Fruit fly (Drosophila melanogaster) whole organism, larva: Measurements from ENCODE around the gene Zpr1.
A peak's percentile ranks its signal among the peaks of the same experiment; 100 is the strongest.

Experiments
- noc ChIP-seq: fragments of 200-800 bp; sonication (Bioruptor generic); optimal IDR thresholded peaks from 3 replicates; lab custom pipeline; 2019; ENCODE audit warnings: missing biosample characterization, mild to moderate bottlenecking, missing genetic modification characterization, moderate library complexity

The Zpr1 gene

DNA sequence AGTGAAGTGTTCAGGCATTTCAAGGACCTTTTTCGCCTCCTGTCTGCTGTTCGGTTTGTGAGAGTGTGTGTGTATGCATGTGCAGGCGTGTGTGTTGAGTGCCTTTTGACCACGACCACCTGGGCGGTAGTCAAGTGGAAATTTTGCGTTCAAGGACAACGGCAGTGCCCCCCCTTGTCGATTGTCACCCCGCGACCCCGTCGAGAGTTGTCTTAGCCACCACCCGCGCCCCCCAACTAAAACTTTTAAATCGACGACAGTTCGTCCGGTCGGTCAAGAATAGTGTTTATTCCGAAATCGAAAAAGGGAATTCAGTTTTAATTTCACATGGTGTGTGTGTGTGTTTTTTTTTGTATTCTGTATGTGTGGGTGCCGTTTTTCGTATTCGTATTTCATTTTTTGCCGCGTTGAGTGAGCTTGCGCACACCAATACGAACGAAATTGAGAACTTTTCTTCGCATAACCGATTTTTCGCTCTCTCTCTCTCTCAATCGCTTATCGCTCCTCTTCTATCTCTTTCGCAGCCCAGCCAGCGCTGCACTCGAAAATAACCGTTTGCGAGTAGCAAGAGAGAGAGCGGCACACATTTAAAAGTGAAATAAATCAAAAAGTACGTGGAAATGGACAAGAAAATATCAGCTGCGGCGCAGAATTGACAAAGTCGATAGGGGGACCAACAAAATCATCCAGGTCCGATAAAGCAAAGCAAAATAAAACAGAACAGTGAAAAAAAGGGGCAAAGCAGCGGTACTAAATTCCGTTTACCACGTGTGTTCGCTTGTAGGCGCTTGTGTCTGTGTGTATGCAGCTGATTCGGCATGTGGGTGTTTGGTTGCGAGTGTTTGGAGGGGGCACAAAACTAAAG is 2.0 kb upstream of the Zpr1 start:
- TF ChIP-seq noc (tag; lab: Kevin White, UChicago) = no peak

DNA sequence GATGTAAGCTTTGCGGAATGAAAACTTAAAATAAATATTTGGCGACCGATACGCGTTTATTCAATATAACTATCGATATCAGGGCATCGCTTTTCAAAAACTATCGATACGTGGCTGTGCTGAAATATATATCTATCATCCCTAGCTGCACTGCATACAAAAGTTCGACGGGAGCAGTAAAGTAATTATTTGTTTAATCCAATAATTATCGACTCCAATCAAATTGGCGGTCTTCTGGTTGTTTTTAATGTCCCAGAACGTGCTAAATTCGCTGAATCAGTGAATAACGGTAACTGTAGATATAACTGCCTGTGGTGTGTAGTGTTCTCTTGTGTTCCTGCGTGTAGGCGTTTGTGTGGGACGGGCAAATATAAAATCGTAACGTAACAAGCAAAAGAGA is 1.2 kb upstream of the Zpr1 start, which contains the start of gene mei-P26:
TSS of gene mei-P26 (plus strand) at position 146 of the 400 bp plus-strand sequence.
- TF ChIP-seq noc (tag; lab: Kevin White, UChicago) = no peak

DNA sequence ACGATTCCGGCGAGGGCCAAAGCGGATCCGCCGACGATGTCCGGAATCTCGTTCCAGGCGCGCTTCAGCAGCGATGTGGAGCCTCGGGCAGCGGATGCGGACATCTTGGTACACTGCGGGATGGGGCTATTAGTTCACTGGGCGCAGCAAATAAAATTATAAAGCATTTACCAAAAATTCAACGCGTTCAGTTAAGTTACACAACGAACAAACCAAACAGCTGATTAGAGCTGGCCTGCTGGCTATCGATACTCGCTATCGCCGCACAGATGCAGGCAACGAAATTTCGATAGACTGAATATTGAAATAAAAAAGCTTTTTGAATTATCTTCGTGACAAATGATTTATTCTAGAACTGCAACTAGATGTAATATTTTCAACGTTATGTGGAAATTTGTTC is 2.2 kb downstream of the Zpr1 start, which contains the start of gene NdufA3:
TSS of gene NdufA3 (minus strand) at position 317 of the 400 bp plus-strand sequence.
- TF ChIP-seq noc (tag; lab: Kevin White, UChicago) = no peak

DNA sequence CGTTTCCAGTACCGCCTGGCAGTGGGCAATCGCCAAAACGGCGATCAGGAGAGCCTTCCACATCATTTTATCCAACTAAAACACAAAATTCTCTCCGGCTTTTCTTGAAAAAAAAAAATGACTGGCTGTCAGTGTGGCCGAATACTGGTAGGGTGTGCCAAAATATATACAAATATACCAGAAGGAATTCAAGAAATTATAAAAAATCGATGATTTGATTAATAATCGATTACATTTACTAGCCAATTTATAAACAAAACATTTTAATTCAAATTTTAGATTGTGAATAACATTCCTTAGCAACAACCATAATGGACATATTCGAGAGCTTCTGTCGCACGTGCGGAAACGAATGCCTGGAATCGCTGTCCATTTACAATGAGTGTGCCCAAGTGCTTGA is 3.5 kb downstream of the Zpr1 start, which contains the start of the genes Ost48 and Dlip1:
TSS of gene Ost48 (minus strand) at position 150 of the 400 bp plus-strand sequence.
TSS of gene Dlip1 (plus strand) at position 257 of the 400 bp plus-strand sequence.
- no peak for TF ChIP-seq noc (tag; lab: Kevin White, UChicago)

DNA sequence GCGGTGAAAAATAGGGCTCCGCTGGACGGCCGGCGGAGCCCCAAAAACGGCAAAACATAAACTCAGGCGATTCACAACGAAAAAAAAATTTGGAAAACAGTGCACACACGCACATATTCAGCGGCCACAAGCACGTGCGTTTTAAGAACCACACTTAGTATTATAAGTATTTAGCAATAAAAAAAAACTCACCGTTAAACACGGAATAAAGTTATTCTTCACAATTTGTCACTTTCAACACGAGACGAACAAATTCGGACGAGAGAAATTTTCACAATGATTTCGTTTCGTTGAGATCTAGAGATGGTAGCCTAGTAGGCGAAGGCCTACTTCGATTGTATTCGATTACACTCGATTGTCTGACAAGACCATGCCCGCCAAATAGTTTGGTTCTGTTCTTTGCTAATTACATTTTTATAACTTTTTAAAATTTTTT is 5.5 kb downstream of the Zpr1 start, which contains the start of gene His3.3B:
TSS of gene His3.3B (minus strand) at position 282 of the 436 bp plus-strand sequence.
- TF ChIP-seq noc (tag; lab: Kevin White, UChicago) = peak; percentile 71

DNA sequence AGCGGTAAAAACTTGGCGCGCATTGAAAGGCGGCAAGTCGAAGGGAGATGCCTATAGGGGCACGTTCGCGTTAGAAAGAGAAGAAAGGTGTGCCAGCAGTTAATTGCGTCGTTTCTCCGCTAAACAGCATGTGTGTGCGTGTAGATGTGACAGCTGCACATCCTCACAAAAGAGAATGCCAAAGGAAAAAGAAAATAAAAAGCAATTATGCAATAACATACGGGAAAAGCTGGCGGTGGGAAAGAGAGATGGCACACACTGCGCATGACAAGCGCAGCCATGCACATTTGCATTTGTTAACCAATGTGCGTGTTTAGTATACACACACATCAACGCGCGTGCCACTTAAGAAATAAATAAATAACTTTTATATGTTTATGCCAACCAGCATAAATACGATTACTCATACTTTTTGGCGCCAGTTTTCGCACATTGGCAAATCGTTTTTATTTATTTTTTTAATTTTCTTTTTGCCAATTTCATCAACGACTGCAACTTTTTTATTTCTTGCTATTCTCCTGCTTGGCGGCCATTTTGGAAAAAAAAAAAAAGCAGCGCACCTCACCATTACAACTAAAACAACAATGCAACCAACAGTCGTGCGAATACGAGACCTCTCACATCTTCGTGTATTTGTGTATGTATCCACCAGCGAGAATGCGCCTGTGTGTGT is 6.0 kb downstream of the Zpr1 start:
- no peak for TF ChIP-seq noc (tag; lab: Kevin White, UChicago)

DNA sequence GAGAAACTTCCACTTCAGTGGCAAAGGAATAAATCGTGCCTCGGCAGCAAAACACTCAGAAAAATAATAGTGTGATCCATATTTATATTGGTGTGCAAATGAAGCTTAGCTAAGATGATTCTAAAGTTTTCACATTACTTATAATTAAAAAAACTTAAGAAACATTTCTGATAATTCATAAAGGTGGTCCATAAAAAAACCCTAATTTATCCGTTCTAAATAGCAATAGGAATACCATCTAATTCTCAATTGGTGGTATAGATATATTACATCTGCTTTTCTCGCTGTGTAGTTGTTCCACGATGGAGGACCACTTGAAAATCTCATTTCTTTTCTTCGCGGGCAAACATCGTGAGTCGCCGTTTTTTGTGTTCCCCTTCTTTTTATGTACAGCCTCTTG is 6.8 kb downstream of the Zpr1 start:
- TF ChIP-seq noc (tag; lab: Kevin White, UChicago) = peak; percentile 26

DNA sequence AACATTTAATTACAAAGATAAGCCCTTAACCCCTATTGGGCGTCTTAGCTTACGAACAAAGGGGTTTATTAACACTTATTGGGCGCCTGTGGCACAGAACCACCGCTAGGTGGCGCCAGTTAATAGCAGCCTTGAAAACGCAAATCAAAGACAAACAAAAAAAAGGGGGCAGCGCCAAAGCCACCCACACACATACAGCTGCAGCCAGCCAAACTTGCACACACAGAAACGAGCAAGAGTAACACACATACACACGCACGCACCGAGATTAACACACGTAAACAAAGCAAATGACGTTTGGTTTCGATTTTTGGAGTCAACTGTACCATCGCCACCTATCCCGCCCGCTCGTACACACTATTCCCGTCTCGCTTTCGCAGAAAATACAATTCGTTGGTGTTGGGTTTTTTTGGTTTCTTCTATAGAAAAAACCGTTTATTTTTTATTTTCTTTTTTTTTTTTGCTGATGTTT is 9.7 kb downstream of the Zpr1 start:
- peak; percentile 51 for TF ChIP-seq noc (tag; lab: Kevin White, UChicago)

DNA sequence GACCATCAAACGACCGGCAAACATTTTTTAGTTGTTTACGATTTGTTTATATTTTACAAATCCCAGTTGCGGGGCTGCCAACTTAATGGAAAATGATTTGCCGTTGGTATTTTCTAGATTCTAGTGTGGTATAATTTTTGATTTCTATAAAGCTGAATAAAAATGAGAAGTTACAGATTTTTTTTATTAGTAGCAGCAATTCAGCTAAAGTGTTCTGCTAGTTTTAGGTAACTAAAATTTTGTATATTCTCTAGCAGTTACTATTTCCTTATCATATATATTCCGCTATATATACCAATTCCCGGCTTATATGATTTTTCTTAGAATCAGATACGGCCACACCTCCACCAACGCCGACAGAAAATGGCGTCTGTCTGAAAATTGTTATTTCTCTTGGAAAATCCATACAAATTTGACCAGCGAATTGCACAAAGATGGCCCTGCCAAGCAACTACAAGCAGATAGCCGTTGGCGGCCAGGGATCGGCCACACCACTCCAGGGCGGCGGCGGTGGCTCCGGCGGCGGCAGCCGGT is 12.8 kb downstream of the Zpr1 start, which contains the start of the genes fh and Bap111:
TSS of gene fh (minus strand) at position 83 of the 534 bp plus-strand sequence.
TSS of gene Bap111 (plus strand) at position 321 of the 534 bp plus-strand sequence.
- no peak for TF ChIP-seq noc (tag; lab: Kevin White, UChicago)

DNA sequence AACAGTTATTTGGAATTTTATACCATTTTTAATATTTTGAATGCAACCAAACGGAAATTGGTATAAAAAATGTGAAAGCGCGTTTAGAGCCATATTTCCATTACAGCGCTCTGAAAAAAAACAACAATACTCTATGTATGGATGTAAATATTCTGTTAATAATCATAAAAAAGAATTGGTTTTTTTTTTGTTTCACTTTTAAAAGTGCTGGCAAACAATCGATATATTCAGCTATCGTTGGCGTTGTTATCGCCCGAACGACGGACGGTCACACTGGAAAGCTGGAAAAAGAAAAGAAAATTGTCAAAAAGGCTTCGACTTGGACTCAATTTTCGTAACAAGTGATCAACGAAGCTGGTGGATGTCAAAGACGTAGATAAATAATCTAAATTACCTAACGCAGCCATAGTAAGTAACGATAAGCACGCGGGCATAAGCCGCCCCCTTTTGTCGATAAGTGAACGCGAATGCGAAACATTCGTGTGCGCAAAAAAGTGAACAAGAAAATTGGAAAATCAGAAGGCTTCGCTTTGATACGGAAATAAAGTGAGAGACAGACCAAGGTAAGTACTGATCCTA is 19.6 kb downstream of the Zpr1 start, which contains the start of gene CG7065:
TSS of gene CG7065 (plus strand) at position 270 of the 579 bp plus-strand sequence.
- no peak for TF ChIP-seq noc (tag; lab: Kevin White, UChicago)

DNA sequence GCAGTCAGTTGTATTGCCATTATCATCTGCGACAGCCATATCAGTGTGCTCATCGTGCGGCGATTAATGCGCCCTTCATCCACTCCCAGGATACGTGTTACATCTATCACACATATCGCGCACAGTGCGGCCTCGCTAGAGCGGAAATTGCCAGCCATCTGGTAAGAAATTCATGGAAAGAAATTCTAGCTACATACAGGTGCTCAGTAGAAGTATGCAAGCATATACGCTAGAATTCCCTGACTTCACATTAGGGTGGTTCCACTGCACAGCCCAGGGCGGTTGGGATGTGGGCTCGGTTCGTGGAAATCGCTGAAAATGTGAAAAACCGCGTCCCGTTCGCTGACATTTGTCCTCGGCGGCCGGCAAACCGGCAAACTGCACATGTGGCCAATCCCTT is 20.7 kb downstream of the Zpr1 start:
- no peak for TF ChIP-seq noc (tag; lab: Kevin White, UChicago)

DNA sequence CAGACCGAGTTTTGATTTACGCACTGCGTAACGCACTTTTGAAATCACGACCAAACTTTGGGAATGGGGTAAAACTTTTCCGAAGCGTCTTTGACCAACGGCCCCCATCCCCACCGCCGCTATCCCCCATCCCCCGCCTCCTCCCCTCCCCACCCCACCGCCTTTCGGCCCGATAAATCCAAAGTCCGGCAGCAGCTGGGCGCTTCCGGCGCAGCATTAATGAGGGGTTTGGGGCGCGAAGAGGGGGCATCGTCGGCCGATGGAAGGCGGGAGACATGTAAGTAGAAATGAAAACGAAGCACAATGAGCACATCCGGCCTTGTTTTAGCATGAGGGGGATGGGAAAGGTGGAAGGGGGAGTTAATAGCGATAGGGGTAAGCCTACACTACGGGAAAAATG is 22.8 kb downstream of the Zpr1 start:
- no peak for TF ChIP-seq noc (tag; lab: Kevin White, UChicago)

DNA sequence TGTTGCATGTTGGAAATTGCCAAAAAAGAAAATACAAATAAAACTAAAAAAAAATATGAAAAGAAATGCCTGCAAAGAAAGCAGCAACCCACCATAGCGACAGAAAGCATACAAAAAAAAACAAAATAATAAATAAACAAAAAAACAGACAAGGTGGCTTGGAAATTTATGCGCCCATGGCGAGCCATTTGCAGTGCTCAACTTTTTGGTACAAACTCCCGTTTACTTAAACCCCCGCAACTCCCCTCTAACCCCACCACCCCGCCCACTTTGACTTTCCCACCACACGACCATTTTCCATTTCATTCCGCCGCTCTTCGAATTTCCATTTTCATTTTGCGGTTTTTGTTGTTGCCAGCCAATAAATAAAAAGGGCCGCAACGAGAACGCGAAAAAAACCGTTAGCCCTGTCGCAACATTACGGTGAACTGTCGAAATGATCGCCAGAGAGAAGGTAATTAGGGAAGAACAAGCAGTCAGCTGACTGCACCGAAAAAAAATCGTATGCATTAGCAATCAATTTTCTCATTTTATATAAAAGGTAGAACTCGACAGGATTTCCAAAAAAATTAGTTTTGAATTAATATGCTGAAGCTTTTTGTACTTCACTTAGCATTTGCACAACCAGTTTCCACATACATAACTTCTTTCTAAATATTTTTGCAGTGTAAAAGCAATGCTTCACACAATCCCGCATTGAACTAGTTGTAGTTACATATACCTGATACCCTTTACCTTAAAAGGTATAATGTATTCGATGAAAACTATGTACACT is 24.9 kb downstream of the Zpr1 start:
- no peak for TF ChIP-seq noc (tag; lab: Kevin White, UChicago)

DNA sequence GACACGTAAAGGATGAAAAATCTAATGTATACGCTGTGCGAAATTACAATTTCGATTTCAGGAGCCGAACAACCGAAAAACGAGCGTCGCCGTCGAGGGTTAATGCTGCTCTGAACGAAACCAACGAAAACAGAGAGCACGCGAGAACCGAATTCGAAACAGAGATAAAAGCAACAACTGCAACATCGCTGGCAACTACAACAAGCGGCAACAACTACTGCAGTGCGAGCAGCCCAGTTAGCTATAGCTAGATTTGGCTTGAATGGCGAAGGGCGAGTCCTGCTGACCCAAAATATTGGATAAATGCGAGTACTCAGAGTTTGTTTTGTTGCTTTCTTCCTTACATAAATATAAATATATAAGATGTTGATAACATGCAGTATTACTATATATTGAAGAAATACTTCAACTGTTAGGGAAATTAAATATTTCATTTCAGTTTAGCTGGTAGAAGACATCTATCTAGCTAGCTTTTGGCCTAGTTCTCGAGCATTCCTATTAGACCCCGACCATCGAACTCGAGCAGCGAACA is 26.9 kb downstream of the Zpr1 start, which contains the start of gene fend:
TSS of gene fend (minus strand) at position 178 of the 532 bp plus-strand sequence.
- no peak for TF ChIP-seq noc (tag; lab: Kevin White, UChicago)
